Fruit fly (Drosophila melanogaster): Measurements from ENCODE around the gene Bsg.

Gene Bsg

dm6 chr2L:8146994-8147661 lies 63.9 kb downstream of the Bsg start, which contains the start of gene CG31606:
Gene CG31606 (plus strand): TSS chr2L:8147611.
- no peak for TF ChIP-seq ey (GFP tag; optimal IDR thresholded peaks at IDR 0.05)
- no peak for TF ChIP-seq Mio (GFP tag; optimal IDR thresholded peaks at IDR 0.05)
- TF ChIP-seq woc (GFP tag; optimal IDR thresholded peaks at IDR 0.05): no peak
- no peak for TF ChIP-seq br (GFP tag; optimal IDR thresholded peaks at IDR 0.05)
- no peak for TF ChIP-seq psq (GFP tag; optimal IDR thresholded peaks at IDR 0.05)
- TF ChIP-seq HLH106 (tag; optimal IDR thresholded peaks at IDR 0.05): no peak
- TF ChIP-seq jim (GFP tag; optimal IDR thresholded peaks at IDR 0.05): no peak
- TF ChIP-seq Hr83 (GFP tag; optimal IDR thresholded peaks at IDR 0.05; ENCODE audit: poor library complexity, severe bottlenecking): no peak

DNA sequence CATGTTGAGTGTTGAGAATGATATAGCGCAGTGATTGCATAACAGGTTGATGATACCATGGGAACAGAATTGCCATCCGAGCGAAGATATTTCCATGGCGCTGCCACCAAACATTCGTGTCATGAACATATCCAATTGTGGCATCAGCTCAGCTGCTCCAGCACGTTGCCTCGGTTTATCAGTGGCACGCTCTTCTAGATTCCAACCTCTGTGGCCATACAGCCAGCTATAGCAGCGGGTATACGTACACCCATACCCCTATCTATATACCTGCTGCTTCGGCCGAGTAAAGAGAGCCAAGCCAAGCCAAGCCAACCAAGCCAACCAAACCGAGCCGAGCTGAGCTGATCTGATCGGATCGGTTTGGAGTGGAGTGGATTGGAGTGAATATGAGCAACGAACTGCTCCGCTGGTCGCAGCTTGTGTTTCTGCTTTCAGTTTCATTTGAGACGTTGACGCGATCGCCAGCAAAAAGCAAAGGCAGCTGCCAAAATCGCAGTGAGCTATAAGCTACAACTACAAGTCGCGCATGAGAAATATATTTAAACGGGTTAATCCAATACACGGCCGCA lies 65.4 kb downstream of the Bsg start:
- TF ChIP-seq Sp1 (GFP tag; optimal IDR thresholded peaks at IDR 0.05) (peak; percentile 6), brk (GFP tag; optimal IDR thresholded peaks at IDR 0.05) (no peak), dmrt93B (GFP tag; optimal IDR thresholded peaks at IDR 0.05) (no peak), rgr (GFP tag; optimal IDR thresholded peaks at IDR 0.05) (peak; percentile 26), h (GFP tag; optimal IDR thresholded peaks at IDR 0.05) (peak; percentile 5)

DNA sequence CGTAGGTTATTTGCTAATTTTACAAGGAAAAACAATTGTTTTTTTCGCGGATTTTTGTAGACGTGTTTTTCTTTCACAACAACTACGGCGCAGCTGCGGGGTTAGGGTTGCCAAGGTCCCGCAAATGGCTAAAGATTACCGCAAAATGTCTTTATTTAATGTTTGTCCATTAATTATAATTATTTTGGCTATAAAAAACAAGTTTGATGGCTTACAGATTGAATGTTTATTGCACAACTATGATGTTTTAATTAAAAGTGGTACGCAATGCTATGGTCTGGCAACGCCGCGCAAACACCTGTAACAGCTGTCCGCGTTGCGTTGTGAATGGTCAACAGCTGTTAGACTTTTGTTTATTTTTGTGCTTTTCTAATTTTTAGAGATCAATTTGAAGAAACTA lies 73.5 kb downstream of the Bsg start:
- TF ChIP-seq fru (GFP tag; optimal IDR thresholded peaks at IDR 0.05): peak; percentile 61
- peak; percentile 35 for TF ChIP-seq Jra (GFP tag; optimal IDR thresholded peaks at IDR 0.05)
- TF ChIP-seq Hnf4 (GFP tag; optimal IDR thresholded peaks at IDR 0.05): peak; percentile 79
- peak; percentile 40 for TF ChIP-seq woc (GFP tag; optimal IDR thresholded peaks at IDR 0.05)
- TF ChIP-seq Rel (GFP tag; optimal IDR thresholded peaks at IDR 0.05): no peak
- TF ChIP-seq Rel (tag; optimal IDR thresholded peaks at IDR 0.05): peak; percentile 83
- no peak for TF ChIP-seq CG32264 (GFP tag; optimal IDR thresholded peaks at IDR 0.05)
- TF ChIP-seq usp (GFP tag; optimal IDR thresholded peaks at IDR 0.05): no peak
- peak; percentile 41 for TF ChIP-seq CG9705 (GFP tag; optimal IDR thresholded peaks at IDR 0.05)
- peak; percentile 20 for TF ChIP-seq GATAd (GFP tag; optimal IDR thresholded peaks at IDR 0.05)
- peak; percentile 74 for TF ChIP-seq HLH106 (tag; optimal IDR thresholded peaks at IDR 0.05)
- no peak for TF ChIP-seq sage (GFP tag; optimal IDR thresholded peaks at IDR 0.05)
- TF ChIP-seq h (GFP tag; optimal IDR thresholded peaks at IDR 0.05): peak; percentile 82
- TF ChIP-seq pan (optimal IDR thresholded peaks at IDR 0.05): no peak
- TF ChIP-seq psq (GFP tag; optimal IDR thresholded peaks at IDR 0.05): peak; percentile 47
- peak; percentile 78 for TF ChIP-seq rgr (GFP tag; optimal IDR thresholded peaks at IDR 0.05)
- peak; percentile 66 for TF ChIP-seq sv (GFP tag; optimal IDR thresholded peaks at IDR 0.05)
- TF ChIP-seq ey (GFP tag; optimal IDR thresholded peaks at IDR 0.05): peak; percentile 71
- peak; percentile 68 for TF ChIP-seq tai (GFP tag; optimal IDR thresholded peaks at IDR 0.05)
- TF ChIP-seq Sp1 (GFP tag; optimal IDR thresholded peaks at IDR 0.05): peak; percentile 52
- peak; percentile 76 for TF ChIP-seq br (GFP tag; optimal IDR thresholded peaks at IDR 0.05)
- peak; percentile 38 for TF ChIP-seq OdsH (GFP tag; optimal IDR thresholded peaks at IDR 0.05)
- no peak for TF ChIP-seq Hr78 (GFP tag; optimal IDR thresholded peaks at IDR 0.05)
- TF ChIP-seq foxo (GFP tag; optimal IDR thresholded peaks at IDR 0.05): peak; percentile 7 to 78
- peak; percentile 57 for TF ChIP-seq brk (GFP tag; optimal IDR thresholded peaks at IDR 0.05)

dm6 chr2L:8157166-8157565 lies 73.9 kb downstream of the Bsg start:
- TF ChIP-seq Rel (GFP tag; optimal IDR thresholded peaks at IDR 0.05) (no peak), Rel (tag; optimal IDR thresholded peaks at IDR 0.05) (peak; percentile 4), woc (GFP tag; optimal IDR thresholded peaks at IDR 0.05) (no peak)

dm6 chr2L:8159498-8159897 lies 76.3 kb downstream of the Bsg start, which contains the start of the genes PAPLA1 and Rbsn-5:
Gene PAPLA1 (minus strand): TSS chr2L:8159638.
Gene Rbsn-5 (plus strand): TSS chr2L:8159832.
- TF ChIP-seq Dif (GFP tag; optimal IDR thresholded peaks at IDR 0.05; ENCODE audit: partially characterized antibody) (no peak), Sp1 (GFP tag; optimal IDR thresholded peaks at IDR 0.05) (peak; percentile 93), OdsH (GFP tag; optimal IDR thresholded peaks at IDR 0.05) (peak; percentile 93), CG9705 (GFP tag; optimal IDR thresholded peaks at IDR 0.05) (peak; percentile 94), foxo (GFP tag; optimal IDR thresholded peaks at IDR 0.05) (peak; percentile 51 to 97), tai (GFP tag; optimal IDR thresholded peaks at IDR 0.05) (peak; percentile 97), fru (GFP tag; optimal IDR thresholded peaks at IDR 0.05) (peak; percentile 95), psq (GFP tag; optimal IDR thresholded peaks at IDR 0.05) (peak; percentile 86), usp (GFP tag; optimal IDR thresholded peaks at IDR 0.05) (no peak), ey (GFP tag; optimal IDR thresholded peaks at IDR 0.05) (peak; percentile 95), sage (GFP tag; optimal IDR thresholded peaks at IDR 0.05) (no peak), h (GFP tag; optimal IDR thresholded peaks at IDR 0.05) (peak; percentile 97), Dfd (GFP tag; optimal IDR thresholded peaks at IDR 0.05) (no peak), sv (GFP tag; optimal IDR thresholded peaks at IDR 0.05) (peak; percentile 92), dl (GFP tag; optimal IDR thresholded peaks at IDR 0.05; ENCODE audit: insufficient read depth in 1 of 2, partially characterized antibody in 2 of 2) (no peak), Mio (GFP tag; optimal IDR thresholded peaks at IDR 0.05) (peak; percentile 52), HLH106 (tag; optimal IDR thresholded peaks at IDR 0.05) (peak; percentile 96), Rel (GFP tag; optimal IDR thresholded peaks at IDR 0.05) (no peak), Rel (tag; optimal IDR thresholded peaks at IDR 0.05) (peak; percentile 81), Hr83 (GFP tag; optimal IDR thresholded peaks at IDR 0.05; ENCODE audit: poor library complexity, severe bottlenecking) (peak; percentile 93), Jra (GFP tag; optimal IDR thresholded peaks at IDR 0.05) (peak; percentile 96), brk (GFP tag; optimal IDR thresholded peaks at IDR 0.05) (peak; percentile 93), rgr (GFP tag; optimal IDR thresholded peaks at IDR 0.05) (peak; percentile 96), br (GFP tag; optimal IDR thresholded peaks at IDR 0.05) (peak; percentile 96), GATAd (GFP tag; optimal IDR thresholded peaks at IDR 0.05) (peak; percentile 83), woc (GFP tag; optimal IDR thresholded peaks at IDR 0.05) (peak; percentile 95), Vsx2 (GFP tag; optimal IDR thresholded peaks at IDR 0.05; ENCODE audit: partially characterized antibody) (no peak), Myc (optimal IDR thresholded peaks at IDR 0.05) (peak; percentile 71), CG32264 (GFP tag; optimal IDR thresholded peaks at IDR 0.05) (peak; percentile 84), Abd-B (GFP tag; optimal IDR thresholded peaks at IDR 0.05) (no peak), Hnf4 (GFP tag; optimal IDR thresholded peaks at IDR 0.05) (peak; percentile 97), dmrt93B (GFP tag; optimal IDR thresholded peaks at IDR 0.05) (peak; percentile 84)

All from whole organism, wandering third instar larva.